Worm (Caenorhabditis elegans) whole organism, L2 larva: ENCODE data around the gene clec-162.

Experiments
- lin-13 ChIP-seq: fragments of 150-350 bp; optimal IDR thresholded peaks from 2 replicates; lab custom pipeline; 2014; ENCODE audit warnings: missing biosample characterization, missing genetic modification reagents, missing genetic modification characterization
- mdl-1 ChIP-seq, 2 experiments: fragments of 150-350 bp in 1 of 2; sonication (generic microtip) in 1 of 2; optimal IDR thresholded peaks; 2 replicates each; lab custom pipeline; 2017; ENCODE audit warnings: missing biosample characterization in 2 of 2, missing genetic modification characterization in 2 of 2
- skn-1 ChIP-seq: sonication (generic microtip); optimal IDR thresholded peaks from 2 replicates; lab custom pipeline; 2017; ENCODE audit warnings: missing biosample characterization, missing genetic modification characterization
- ztf-4 ChIP-seq: fragments of 150-350 bp; optimal IDR thresholded peaks from 2 replicates; lab custom pipeline; 2014; ENCODE audit warnings: missing biosample characterization, missing genetic modification characterization

DNA sequence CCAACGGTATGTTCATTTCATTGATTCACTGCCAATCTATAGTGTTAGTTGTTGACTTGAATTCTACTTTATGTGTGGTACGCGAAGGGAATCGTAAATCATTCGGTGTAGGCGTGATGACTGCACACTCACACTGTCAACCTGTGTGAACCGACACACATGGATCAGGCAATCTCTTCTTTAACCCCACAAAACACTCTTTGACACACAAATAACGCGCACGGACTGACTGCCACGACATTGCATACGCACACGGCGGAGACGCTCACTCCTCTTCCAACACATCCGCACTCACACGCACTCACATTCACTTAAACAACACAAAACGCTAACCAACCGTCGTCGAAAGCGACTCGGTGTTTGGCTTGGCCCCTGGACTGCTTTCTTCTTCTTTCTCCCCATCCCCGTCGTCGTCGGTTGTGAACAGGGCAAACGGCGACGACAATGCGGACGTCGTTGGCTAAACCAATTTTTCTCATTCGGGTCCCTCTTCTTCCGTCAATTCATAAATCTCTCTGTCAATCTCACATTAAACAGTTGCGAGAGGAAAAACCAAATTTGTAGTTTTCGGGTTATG is 24.8 kb downstream of the clec-162 start:
- TF ChIP-seq mdl-1 (tag; optimal IDR thresholded peaks at IDR 0.05; lab: Kevin White, UChicago): no peak
- no peak for TF ChIP-seq ztf-4 (tag; lab: Kevin White, UChicago)
- TF ChIP-seq lin-13 (GFP tag; lab: Kevin White, UChicago): no peak
- no peak for TF ChIP-seq skn-1
